Worm (Caenorhabditis elegans) whole organism, L4 larva: ENCODE data around the gene C08B6.10.

ENCODE experiments used
- daf-19 ChIP-seq: fragments of 200-800 bp; sonication (Bioruptor generic); conservative IDR thresholded peaks from 2 replicates; pipeline ENCODE4 v1.3.6; 2022; ENCODE audit warnings: missing genetic modification characterization, missing compliant biosample characterization
- lir-3 ChIP-seq: sonication (generic microtip); optimal IDR thresholded peaks from 2 replicates; lab custom pipeline; 2016; ENCODE audit warnings: mild to moderate bottlenecking, missing genetic modification characterization, missing compliant biosample characterization
- unc-62 ChIP-seq, 3 experiments: fragments of 150-350 bp in 1 of 3; sonication (generic microtip); optimal IDR thresholded peaks in 2 of 3; peaks in 1 of 3; 1 replicate in 1 of 3; 2 replicates in 2 of 3; lab custom pipeline; 2014 to 2017; ENCODE audit warnings: missing biosample characterization in 3 of 3, missing genetic modification characterization in 3 of 3, missing genetic modification reagents in 3 of 3, missing genotype in 1 of 3

DNA sequence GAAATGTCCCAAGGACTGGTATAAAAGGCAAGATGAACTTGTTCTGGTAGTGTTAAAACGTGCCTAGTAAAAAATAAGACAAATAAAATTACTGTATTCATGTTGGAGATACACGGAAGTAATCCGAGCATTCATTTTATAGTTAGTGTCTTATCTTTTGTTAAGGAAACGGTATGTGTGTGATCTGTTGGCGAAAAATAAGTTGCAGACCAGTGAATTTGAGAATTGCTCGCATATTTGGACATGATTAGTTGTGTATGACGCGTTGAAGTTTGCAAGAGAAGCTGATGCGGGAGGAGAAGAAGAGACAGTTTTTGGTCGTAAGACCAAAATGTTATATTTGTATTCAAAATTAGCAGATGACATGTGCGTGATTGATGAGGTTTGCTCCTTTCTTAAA lies 23.4 kb upstream of the C08B6.10 start, which contains the start of gene C08B6.14:
- TF ChIP-seq daf-19 (GFP tag; lab: Robert Waterston, UW) (no peak), lir-3 (no peak), unc-62 (GFP tag; optimal IDR thresholded peaks at IDR 0.05 in 1 of 2; lab: Kevin White, UChicago) (no peak), unc-62 (tag; optimal IDR thresholded peaks at IDR 0.05; lab: Kevin White, UChicago) (no peak)
